Worm (Caenorhabditis elegans) whole organism, L1 larva: ENCODE measurements around the gene E02H4.8.

Experiments
- hpl-2 ChIP-seq: fragments of 150-350 bp; optimal IDR thresholded peaks from 2 replicates; lab custom pipeline; 2014; ENCODE audit warnings: missing biosample characterization, missing genetic modification reagents, missing genetic modification characterization
- snpc-4 ChIP-seq: fragments of 150-350 bp; optimal IDR thresholded peaks from 2 replicates; lab custom pipeline; 2014; ENCODE audit warnings: missing biosample characterization, missing genetic modification characterization

DNA sequence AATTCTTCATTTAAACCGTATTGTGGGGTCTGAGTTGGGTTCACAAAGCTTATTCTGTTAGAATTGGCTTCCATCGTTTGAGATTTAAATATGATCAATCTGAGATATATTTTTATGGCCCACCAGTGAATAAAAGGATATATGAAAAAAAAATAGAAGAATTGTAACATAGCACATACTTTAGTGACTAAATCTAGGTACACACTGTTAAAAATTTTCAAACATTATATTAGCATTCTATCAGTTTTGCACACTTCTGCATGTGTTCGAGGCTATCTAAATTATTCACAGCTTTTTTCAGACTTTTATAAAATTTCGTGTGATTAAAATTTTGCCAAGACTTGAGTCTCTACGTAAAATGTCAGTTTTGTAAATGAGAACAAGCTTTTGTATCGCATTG lies 18.2 kb upstream of the E02H4.8 start, which contains the start of gene E02H4.2:
- TF ChIP-seq snpc-4 (tag; lab: Kevin White, UChicago) = no peak
- TF ChIP-seq hpl-2 (GFP tag; lab: Kevin White, UChicago) = no peak
